Worm (Caenorhabditis elegans): ENCODE results near the gene C07B5.4.

Gene C07B5.4

DNA sequence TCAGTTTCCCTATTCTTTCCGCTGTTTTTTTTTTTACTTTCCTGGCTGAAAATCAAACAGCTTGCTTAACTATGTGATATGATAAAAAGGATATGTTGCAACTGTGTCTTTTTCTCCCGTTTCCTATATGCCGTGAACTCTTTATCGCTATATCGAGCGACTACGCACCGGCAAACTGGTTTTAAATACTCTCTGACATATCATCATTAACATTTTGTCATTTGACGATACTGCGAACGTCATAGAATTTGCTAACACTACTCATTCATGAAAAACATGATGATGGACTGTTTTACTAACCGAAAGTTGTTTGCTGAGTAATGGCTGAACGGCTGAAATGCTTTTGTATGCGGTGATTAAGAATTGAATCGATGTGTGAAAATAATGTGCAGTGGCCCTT, 38.0 kb upstream of the C07B5.4 start:
- TF ChIP-seq die-1 (tag; optimal IDR thresholded peaks at IDR 0.05): no peak
- no peak for TF ChIP-seq lin-40 (tag; optimal IDR thresholded peaks at IDR 0.05)
- TF ChIP-seq efl-1 (GFP tag; optimal IDR thresholded peaks at IDR 0.05): no peak
- TF ChIP-seq snpc-3.4 (tag; optimal IDR thresholded peaks at IDR 0.05): no peak
- TF ChIP-seq xnd-1 (tag; optimal IDR thresholded peaks at IDR 0.05): no peak

DNA sequence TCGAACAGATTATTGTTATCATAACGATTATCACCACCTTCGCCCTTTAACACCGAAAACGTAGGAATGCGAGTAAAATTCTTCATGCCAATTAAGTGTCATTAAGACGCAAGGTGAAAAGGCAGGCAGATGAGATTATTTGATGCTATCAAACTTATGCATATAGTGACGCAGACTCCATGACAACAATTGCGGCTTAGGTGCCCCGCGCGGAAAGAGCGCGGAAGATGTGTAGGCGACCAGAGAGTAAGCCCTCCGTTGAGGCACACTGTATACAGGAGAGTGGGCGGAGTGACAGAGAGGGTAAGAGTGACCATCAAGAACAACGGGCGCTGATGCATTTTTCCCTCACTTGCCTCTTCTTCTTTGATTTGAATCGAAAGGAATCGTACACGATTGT, 34.8 kb upstream of the C07B5.4 start:
- TF ChIP-seq T07F8.4 (tag; optimal IDR thresholded peaks at IDR 0.05) (no peak), F22D6.2 (tag; optimal IDR thresholded peaks at IDR 0.05) (no peak), hmg-20 (GFP tag; IDR thresholded peaks at IDR 0.05) (no peak)

DNA sequence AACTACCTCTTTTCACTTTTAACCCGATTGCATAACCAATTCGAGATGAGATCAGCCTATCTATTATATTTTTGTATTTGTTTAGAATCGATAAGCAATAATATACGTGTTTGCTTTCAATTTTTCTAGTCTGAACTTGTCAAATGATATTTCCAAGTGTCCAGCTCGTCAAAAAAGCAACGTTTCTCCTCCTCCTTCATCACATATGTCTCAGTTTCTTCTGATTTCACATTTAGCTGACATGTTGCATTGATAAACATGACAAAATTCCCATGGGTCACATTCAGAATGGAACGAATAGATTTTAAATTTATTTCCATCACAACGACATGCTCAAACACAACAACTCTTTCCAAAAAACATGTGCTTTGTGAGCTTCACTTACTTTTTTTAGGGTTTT, 30.1 kb upstream of the C07B5.4 start:
- TF ChIP-seq nhr-90 (tag; optimal IDR thresholded peaks at IDR 0.05) (no peak), K12H6.12 (tag; optimal IDR thresholded peaks at IDR 0.05) (no peak), ceh-58 (GFP tag; IDR thresholded peaks at IDR 0.05) (no peak), bed-1 (GFP tag; IDR thresholded peaks at IDR 0.05) (no peak), hmg-1.2 (GFP tag; IDR thresholded peaks at IDR 0.05) (no peak), Y56A3A.18 (GFP tag; IDR thresholded peaks at IDR 0.05) (no peak), attf-3 (GFP tag; conservative IDR thresholded peaks at IDR 0.05) (no peak), D2030.7 (GFP tag; IDR thresholded peaks at IDR 0.05) (no peak), cebp-2 (GFP tag; IDR thresholded peaks at IDR 0.05) (no peak), egrh-3 (GFP tag; IDR thresholded peaks at IDR 0.05) (no peak), T07F8.4 (tag; optimal IDR thresholded peaks at IDR 0.05) (no peak), Y53F4B.3 (GFP tag; IDR thresholded peaks at IDR 0.05) (no peak), nhr-27 (tag; optimal IDR thresholded peaks at IDR 0.05) (no peak), sptf-2 (GFP tag; optimal IDR thresholded peaks at IDR 0.05) (no peak), madf-3 (GFP tag; IDR thresholded peaks at IDR 0.05) (no peak), chd-7 (tag; optimal IDR thresholded peaks at IDR 0.05) (no peak), hmg-20 (GFP tag; IDR thresholded peaks at IDR 0.05) (no peak), nhr-179 (tag; optimal IDR thresholded peaks at IDR 0.05) (no peak), F55B11.4 (tag; optimal IDR thresholded peaks at IDR 0.05; ENCODE audit: borderline replicate concordance, insufficient read depth) (no peak)

DNA sequence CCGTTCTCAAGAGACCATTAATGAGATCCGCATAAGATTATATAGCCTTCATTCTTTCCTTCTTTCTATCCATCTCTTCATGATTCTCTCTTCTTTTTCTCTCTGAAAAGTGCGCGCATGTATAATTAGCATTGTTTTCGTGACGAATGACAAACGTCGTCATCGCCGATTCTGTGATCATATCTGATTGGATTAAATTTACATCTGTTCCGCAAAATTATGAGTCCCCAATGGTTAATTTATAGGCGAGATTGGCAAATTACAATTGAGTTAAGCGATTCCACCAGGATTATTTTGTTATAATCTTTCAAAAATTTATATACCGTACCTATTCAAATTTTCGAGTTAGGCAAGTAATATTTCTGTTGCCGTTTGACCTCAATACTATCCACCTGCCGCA, 25.2 kb upstream of the C07B5.4 start:
- TF ChIP-seq nhr-90 (tag; optimal IDR thresholded peaks at IDR 0.05) (no peak), hsf-1 (GFP tag; IDR thresholded peaks at IDR 0.05) (no peak), madf-3 (GFP tag; IDR thresholded peaks at IDR 0.05) (no peak), tbx-9 (tag; optimal IDR thresholded peaks at IDR 0.05; ENCODE audit: borderline replicate concordance) (no peak), hlh-12 (tag; optimal IDR thresholded peaks at IDR 0.05) (no peak), egrh-3 (GFP tag; IDR thresholded peaks at IDR 0.05) (no peak), mel-28 (tag; optimal IDR thresholded peaks at IDR 0.05; ENCODE audit: borderline replicate concordance) (no peak), pha-4 (tag; optimal IDR thresholded peaks at IDR 0.05) (no peak), nfyb-1 (GFP tag; IDR thresholded peaks at IDR 0.05) (no peak), nhr-179 (tag; optimal IDR thresholded peaks at IDR 0.05) (no peak), nfya-2 (GFP tag; IDR thresholded peaks at IDR 0.05) (no peak), madf-8 (GFP tag; conservative IDR thresholded peaks at IDR 0.05) (no peak), madf-6 (GFP tag; IDR thresholded peaks at IDR 0.05) (no peak), ceh-27 (GFP tag; optimal IDR thresholded peaks at IDR 0.05) (no peak), F57A8.1 (GFP tag; optimal IDR thresholded peaks at IDR 0.05) (no peak), C06A6.2 (GFP tag; conservative IDR thresholded peaks at IDR 0.05) (no peak), snpc-1.1 (tag; optimal IDR thresholded peaks at IDR 0.05; ENCODE audit: insufficient read depth) (no peak)

Measured in whole organism, young adult.